Worm (Caenorhabditis elegans) whole organism, L2 larva: Measurements from ENCODE around the gene rap-1.

Source experiments
- F13H6.1 ChIP-seq: sonication (generic microtip); optimal IDR thresholded peaks from 2 replicates; lab custom pipeline; 2016; ENCODE audit warnings: missing genetic modification characterization, missing compliant biosample characterization
- ZK546.5 ChIP-seq: sonication (generic microtip); optimal IDR thresholded peaks from 2 replicates; lab custom pipeline; 2017; ENCODE audit warnings: missing biosample characterization, missing genetic modification characterization
- blmp-1 ChIP-seq: sonication (generic microtip); optimal IDR thresholded peaks from 2 replicates; lab custom pipeline; 2017; ENCODE audit warnings: missing genetic modification characterization, mild to moderate bottlenecking, missing compliant biosample characterization, antibody characterized with exemption, moderate library complexity; ENCODE audit not compliant: insufficient read depth
- elt-3 ChIP-seq: sonication (generic microtip); optimal IDR thresholded peaks from 2 replicates; lab custom pipeline; 2017; ENCODE audit warnings: missing biosample characterization, missing genetic modification characterization
- lsy-2 ChIP-seq, 2 experiments: fragments of 150-350 bp in 1 of 2; sonication (generic microtip) in 1 of 2; optimal IDR thresholded peaks; 2 replicates each; lab custom pipeline; 2014 to 2017; ENCODE audit warnings: missing biosample characterization in 2 of 2, missing genetic modification characterization in 2 of 2
- nhr-237 ChIP-seq: fragments of 150-350 bp; optimal IDR thresholded peaks from 2 replicates; lab custom pipeline; 2014; ENCODE audit warnings: missing biosample characterization, missing genetic modification characterization
- skn-1 ChIP-seq: sonication (generic microtip); optimal IDR thresholded peaks from 2 replicates; lab custom pipeline; 2017; ENCODE audit warnings: missing biosample characterization, missing genetic modification characterization
- snpc-4 ChIP-seq: fragments of 150-350 bp; optimal IDR thresholded peaks from 2 replicates; lab custom pipeline; 2014; ENCODE audit warnings: missing biosample characterization, missing genetic modification characterization
- unc-39 ChIP-seq: fragments of 150-350 bp; optimal IDR thresholded peaks from 2 replicates; lab custom pipeline; 2014; ENCODE audit warnings: missing biosample characterization, missing genetic modification characterization
- ztf-4 ChIP-seq: fragments of 150-350 bp; optimal IDR thresholded peaks from 2 replicates; lab custom pipeline; 2014; ENCODE audit warnings: missing biosample characterization, missing genetic modification characterization

- TF ChIP-seq unc-39 (no peak), elt-3 (tag; lab: Kevin White, UChicago) (no peak), lsy-2 (tag; optimal IDR thresholded peaks at IDR 0.05; lab: Kevin White, UChicago) (no peak), nhr-237 (tag; lab: Kevin White, UChicago) (no peak), ZK546.5 (tag; lab: Kevin White, UChicago) (no peak), ztf-4 (tag; lab: Kevin White, UChicago) (no peak), skn-1 (tag; lab: Kevin White, UChicago) (no peak), snpc-4 (tag; lab: Kevin White, UChicago) (no peak), blmp-1 (tag; lab: Kevin White, UChicago) (no peak), F13H6.1 (tag; lab: Kevin White, UChicago) (no peak)
Observed at ce11 chrIV:8916010-8916409, 2.7 kb downstream of the rap-1 start, which contains the start of gene C27B7.9.
